Fruit fly (Drosophila melanogaster) whole organism, prepupa: ENCODE results near the gene CG5984.

Experiments used
- CG11294 ChIP-seq: fragments of 200-800 bp; sonication (Bioruptor generic); IDR thresholded peaks from 2 replicates; pipeline ENCODE4 v1.3.6; 2022; ENCODE audit warnings: missing biosample characterization, missing genetic modification characterization
- CG11762 ChIP-seq: fragments of 200-800 bp; sonication (Bioruptor generic); optimal IDR thresholded peaks from 3 replicates; lab custom pipeline; 2016; ENCODE audit warnings: missing biosample characterization, missing genetic modification characterization; ENCODE audit not compliant: insufficient read depth
- CG11902 ChIP-seq: fragments of 200-800 bp; sonication (Bioruptor generic); optimal IDR thresholded peaks from 3 replicates; lab custom pipeline; 2016; ENCODE audit warnings: missing biosample characterization, missing genetic modification characterization
- CG15336 ChIP-seq: fragments of 200-800 bp; sonication (Bioruptor generic); IDR thresholded peaks from 2 replicates; pipeline ENCODE4 v1.3.6; 2022; ENCODE audit warnings: missing biosample characterization, missing genetic modification characterization
- CG1621 ChIP-seq: fragments of 200-800 bp; sonication (Bioruptor generic); optimal IDR thresholded peaks from 3 replicates; lab custom pipeline; 2018; ENCODE audit warnings: missing biosample characterization, mild to moderate bottlenecking, missing genetic modification characterization
- CG16779 ChIP-seq: fragments of 200-800 bp; sonication (Bioruptor generic); optimal IDR thresholded peaks from 3 replicates; lab custom pipeline; 2017; ENCODE audit warnings: missing biosample characterization, mild to moderate bottlenecking, missing genetic modification characterization
- CG31627 ChIP-seq: fragments of 200-800 bp; sonication (Bioruptor generic); optimal IDR thresholded peaks from 3 replicates; lab custom pipeline; 2016; ENCODE audit warnings: missing biosample characterization, missing genetic modification characterization
- CG34406 ChIP-seq: fragments of 200-800 bp; sonication (Bioruptor generic); optimal IDR thresholded peaks from 3 replicates; lab custom pipeline; 2016; ENCODE audit warnings: missing biosample characterization, missing genetic modification characterization
- CG3919 ChIP-seq: fragments of 200-800 bp; sonication (Bioruptor generic); optimal IDR thresholded peaks from 3 replicates; lab custom pipeline; 2016; ENCODE audit warnings: missing biosample characterization, missing genetic modification characterization
- CG4318 ChIP-seq: fragments of 200-800 bp; sonication (Bioruptor generic); optimal IDR thresholded peaks from 3 replicates; lab custom pipeline; 2017; ENCODE audit warnings: missing biosample characterization, mild to moderate bottlenecking, missing genetic modification characterization
- CG6163 ChIP-seq: fragments of 200-800 bp; sonication (Bioruptor generic); IDR thresholded peaks from 3 replicates; pipeline ENCODE4 v1.3.6; 2022; ENCODE audit warnings: missing biosample characterization, missing genetic modification characterization
- CG6276 ChIP-seq: fragments of 200-800 bp; sonication (Bioruptor generic); optimal IDR thresholded peaks from 2 replicates; lab custom pipeline; 2017; ENCODE audit warnings: missing biosample characterization, mild to moderate bottlenecking, missing genetic modification characterization
- CG6792 ChIP-seq: fragments of 200-800 bp; sonication (Bioruptor generic); optimal IDR thresholded peaks from 3 replicates; lab custom pipeline; 2016; ENCODE audit warnings: missing biosample characterization, missing genetic modification characterization
- CG6808 ChIP-seq: fragments of 200-800 bp; sonication (Bioruptor generic); optimal IDR thresholded peaks from 3 replicates; lab custom pipeline; 2017; ENCODE audit warnings: missing biosample characterization, missing genetic modification characterization, mild to moderate bottlenecking, moderate library complexity, missing genetic modification reagents
- CG7368 ChIP-seq: fragments of 200-800 bp; sonication (Bioruptor generic); optimal IDR thresholded peaks from 3 replicates; lab custom pipeline; 2016; ENCODE audit warnings: missing biosample characterization, missing genetic modification characterization
- CG8119 ChIP-seq: fragments of 200-800 bp; sonication (Bioruptor generic); IDR thresholded peaks from 3 replicates; pipeline ENCODE4 v1.3.6; 2022; ENCODE audit warnings: missing biosample characterization, missing genetic modification characterization
- CG8319 ChIP-seq: fragments of 200-800 bp; sonication (Bioruptor generic); optimal IDR thresholded peaks from 3 replicates; lab custom pipeline; 2016; ENCODE audit warnings: missing biosample characterization, missing genetic modification characterization
- CG9139 ChIP-seq: fragments of 200-800 bp; sonication (Bioruptor generic); optimal IDR thresholded peaks from 3 replicates; lab custom pipeline; 2017; ENCODE audit warnings: missing biosample characterization, mild to moderate bottlenecking, missing genetic modification characterization
- Eip75B ChIP-seq: fragments of 200-800 bp; sonication (Bioruptor generic); optimal IDR thresholded peaks from 3 replicates; lab custom pipeline; 2016; ENCODE audit warnings: missing biosample characterization, missing genetic modification characterization
- Eip78C ChIP-seq: fragments of 200-800 bp; sonication (Bioruptor generic); peaks from one replicate; lab custom pipeline; 2016; ENCODE audit warnings: missing biosample characterization, missing genetic modification characterization
- Eip93F ChIP-seq: fragments of 200-800 bp; sonication (Bioruptor generic); optimal IDR thresholded peaks from 2 replicates; lab custom pipeline; 2016; ENCODE audit warnings: missing biosample characterization, mild to moderate bottlenecking, missing genetic modification characterization
- Ets96B ChIP-seq: fragments of 200-800 bp; optimal IDR thresholded peaks from 2 replicates; lab custom pipeline; 2019; ENCODE audit warnings: missing biosample characterization, mild to moderate bottlenecking, missing genetic modification characterization, moderate library complexity
- Hr38 ChIP-seq: sonication (Bioruptor generic); optimal IDR thresholded peaks from 2 replicates; lab custom pipeline; 2016; ENCODE audit warnings: missing biosample characterization, missing genetic modification characterization
- Hr39 ChIP-seq: fragments of 200-800 bp; sonication (Bioruptor generic); optimal IDR thresholded peaks from 2 replicates; lab custom pipeline; 2016; ENCODE audit warnings: missing biosample characterization, missing genetic modification characterization
- Hr4 ChIP-seq: fragments of 200-800 bp; sonication (Bioruptor generic); optimal IDR thresholded peaks from 3 replicates; lab custom pipeline; 2016; ENCODE audit warnings: missing biosample characterization, missing genetic modification characterization
- OdsH ChIP-seq: fragments of 200-800 bp; sonication (Bioruptor generic); optimal IDR thresholded peaks from 3 replicates; lab custom pipeline; 2016; ENCODE audit warnings: missing biosample characterization, missing genetic modification characterization
- Smox ChIP-seq: fragments of 200-800 bp; sonication (Bioruptor generic); optimal IDR thresholded peaks from 3 replicates; lab custom pipeline; 2016; ENCODE audit warnings: missing biosample characterization, missing genetic modification characterization
- Sox102F ChIP-seq: fragments of 200-800 bp; sonication (Bioruptor generic); optimal IDR thresholded peaks from 2 replicates; lab custom pipeline; 2016; ENCODE audit warnings: missing biosample characterization, mild to moderate bottlenecking, missing genetic modification characterization
- Sox14 ChIP-seq: fragments of 200-800 bp; sonication (Bioruptor generic); optimal IDR thresholded peaks from 3 replicates; lab custom pipeline; 2016; ENCODE audit warnings: missing biosample characterization, missing genetic modification characterization
- Sox15 ChIP-seq: fragments of 200-800 bp; sonication (Bioruptor generic); optimal IDR thresholded peaks from 3 replicates; lab custom pipeline; 2016; ENCODE audit warnings: missing biosample characterization, missing genetic modification characterization
- achi ChIP-seq: fragments of 200-800 bp; sonication (Bioruptor generic); optimal IDR thresholded peaks from 3 replicates; lab custom pipeline; 2016; ENCODE audit warnings: missing biosample characterization, missing genetic modification characterization
- acj6 ChIP-seq: fragments of 200-800 bp; sonication (Bioruptor generic); optimal IDR thresholded peaks from 3 replicates; lab custom pipeline; 2016; ENCODE audit warnings: missing biosample characterization, missing genetic modification characterization
- dac ChIP-seq: fragments of 200-800 bp; sonication (Bioruptor generic); optimal IDR thresholded peaks from 2 replicates; lab custom pipeline; 2017; ENCODE audit warnings: missing biosample characterization, mild to moderate bottlenecking, missing genetic modification characterization
- eg ChIP-seq: fragments of 200-800 bp; sonication (Bioruptor generic); IDR thresholded peaks from 3 replicates; pipeline ENCODE4 v1.3.6; 2022; ENCODE audit warnings: missing biosample characterization, missing genetic modification characterization
- esn ChIP-seq: fragments of 200-800 bp; sonication (Bioruptor generic); optimal IDR thresholded peaks from 2 replicates; lab custom pipeline; 2016; ENCODE audit warnings: missing biosample characterization, mild to moderate bottlenecking, missing genetic modification characterization, moderate library complexity
- fd59A ChIP-seq: fragments of 200-800 bp; sonication (Bioruptor generic); optimal IDR thresholded peaks from 2 replicates; lab custom pipeline; 2017; ENCODE audit warnings: missing biosample characterization, mild to moderate bottlenecking, missing genetic modification characterization, missing genetic modification reagents
- fd85E ChIP-seq: fragments of 200-800 bp; sonication (Bioruptor generic); optimal IDR thresholded peaks from 3 replicates; lab custom pipeline; 2016; ENCODE audit warnings: missing biosample characterization, missing genetic modification characterization
- fkh ChIP-seq: fragments of 200-800 bp; sonication (Bioruptor generic); optimal IDR thresholded peaks from 3 replicates; lab custom pipeline; 2017; ENCODE audit warnings: missing biosample characterization, mild to moderate bottlenecking, missing genetic modification characterization, moderate library complexity
- lz ChIP-seq: fragments of 200-800 bp; sonication (Bioruptor generic); optimal IDR thresholded peaks from 3 replicates; lab custom pipeline; 2016; ENCODE audit warnings: missing biosample characterization, missing genetic modification characterization
- salr ChIP-seq, 2 experiments: fragments of 200-800 bp; sonication (Bioruptor generic); optimal IDR thresholded peaks; 3 replicates each; lab custom pipeline; 2016 to 2018; ENCODE audit warnings: missing biosample characterization in 2 of 2, missing genetic modification characterization in 2 of 2, mild to moderate bottlenecking in 1 of 2
- spab ChIP-seq: fragments of 200-800 bp; sonication (Bioruptor generic); optimal IDR thresholded peaks from 2 replicates; lab custom pipeline; 2017; ENCODE audit warnings: missing biosample characterization, mild to moderate bottlenecking, missing genetic modification characterization, missing genetic modification reagents
- topi ChIP-seq: fragments of 200-800 bp; sonication (Bioruptor generic); optimal IDR thresholded peaks from 3 replicates; lab custom pipeline; 2016; ENCODE audit warnings: missing biosample characterization, missing genetic modification characterization
- vri ChIP-seq: fragments of 200-800 bp; sonication (Bioruptor generic); optimal IDR thresholded peaks from 3 replicates; lab custom pipeline; 2016; ENCODE audit warnings: missing biosample characterization, mild to moderate bottlenecking, missing genetic modification characterization

Gene CG5984

dm6 chr3R:27288202-27289135 is 40.7 kb upstream of the CG5984 start, which contains the start of the genes bigmax and Hmu (continued):
- TF ChIP-seq CG7368 (peak; percentile 69), CG15336 (peak; percentile 40; the same call in 1 of the 2 replicates), Eip75B (GFP tag; lab: Kevin White, UChicago) (peak; percentile 81), dac (peak; percentile 49), CG9139 (GFP tag; lab: Kevin White, UChicago) (no peak), CG3919 (GFP tag; lab: Kevin White, UChicago) (peak; percentile 80), CG11762 (GFP tag; lab: Kevin White, UChicago) (peak; percentile 61), CG11294 (GFP tag; lab: Robert Waterston, UW) (peak; percentile 41; the same call in 1 of the 2 replicates), fd59A (GFP tag; lab: Kevin White, UChicago) (peak; percentile 19), Ets96B (peak; percentile 58)

- no peak for TF ChIP-seq spab (GFP tag; lab: Kevin White, UChicago)
- peak; percentile 2 for TF ChIP-seq CG1621 (tag; lab: Kevin White, UChicago)
- TF ChIP-seq CG6808 (GFP tag; lab: Kevin White, UChicago): peak; percentile 71
- peak; percentile 9 for TF ChIP-seq Eip93F
- TF ChIP-seq Ets96B: no peak
- TF ChIP-seq Hr4 (GFP tag; lab: Kevin White, UChicago): no peak
- TF ChIP-seq, all 60 proteins: peak for 3
These were observed 35.9 kb upstream of the CG5984 start, which contains the start of gene CG3368 for dm6 chr3R:27283645-27284044. Gene CG3368 (plus strand): TSS chr3R:27283780.

- TF ChIP-seq CG6163: 0 out of 3 replicates have a peak, but pooled peaks have one; percentile 50
- peak; percentile 44 for TF ChIP-seq CG11762 (GFP tag; lab: Kevin White, UChicago)
- TF ChIP-seq fd59A (GFP tag; lab: Kevin White, UChicago): peak; percentile 26
- TF ChIP-seq Hr4 (GFP tag; lab: Kevin White, UChicago): peak; percentile 72
- TF ChIP-seq achi (GFP tag; lab: Kevin White, UChicago): peak; percentile 50
- TF ChIP-seq CG16779 (tag; lab: Kevin White, UChicago): no peak
- TF ChIP-seq CG6792: peak; percentile 50
- TF ChIP-seq CG6808 (GFP tag; lab: Kevin White, UChicago): peak; percentile 39
- peak; percentile 26; the same call in 1 of the 2 replicates for TF ChIP-seq CG11294 (GFP tag; lab: Robert Waterston, UW)
- TF ChIP-seq fd85E (GFP tag; lab: Kevin White, UChicago): no peak
- peak; percentile 67 for TF ChIP-seq CG31627 (GFP tag; lab: Kevin White, UChicago)
- peak; percentile 65 for TF ChIP-seq Hr39
- TF ChIP-seq Smox (GFP tag; lab: Kevin White, UChicago): peak; percentile 54
- peak; percentile 53 for TF ChIP-seq acj6
- peak; percentile 55 for TF ChIP-seq Eip75B (GFP tag; lab: Kevin White, UChicago)
- peak; percentile 14 for TF ChIP-seq CG34406 (GFP tag; lab: Kevin White, UChicago)
- peak; percentile 15 to 71 for TF ChIP-seq salr (GFP tag; optimal IDR thresholded peaks at IDR 0.05; lab: Kevin White, UChicago)
- peak; percentile 62 for TF ChIP-seq CG6276
- TF ChIP-seq esn (GFP tag; lab: Kevin White, UChicago): peak; percentile 66
- TF ChIP-seq Sox15: peak; percentile 48
- peak; percentile 40 for TF ChIP-seq CG3919 (GFP tag; lab: Kevin White, UChicago)
- TF ChIP-seq lz (GFP tag; lab: Kevin White, UChicago): peak; percentile 52
- no peak for TF ChIP-seq CG8319
- peak; percentile 92 for TF ChIP-seq Eip78C (GFP tag; lab: Kevin White, UChicago)
- TF ChIP-seq fkh (GFP tag; lab: Kevin White, UChicago): no peak
- TF ChIP-seq CG8119 (GFP tag; lab: Robert Waterston, UW): peak; percentile 61; the same call in 2 of the 3 replicates
- TF ChIP-seq OdsH: peak; percentile 72
- no peak for TF ChIP-seq CG1621 (tag; lab: Kevin White, UChicago)
- peak; percentile 66; the same call in 2 of the 3 replicates for TF ChIP-seq eg
- TF ChIP-seq CG4318 (GFP tag; lab: Kevin White, UChicago): peak; percentile 52
- peak; percentile 31 for TF ChIP-seq vri
- peak; percentile 15 for TF ChIP-seq CG7368
- TF ChIP-seq Eip93F: no peak
- TF ChIP-seq Sox14 (GFP tag; lab: Kevin White, UChicago): peak; percentile 59
- TF ChIP-seq Hr38 (GFP tag; lab: Kevin White, UChicago): no peak
- peak; percentile 53 for TF ChIP-seq Sox102F (GFP tag; lab: Kevin White, UChicago)
- TF ChIP-seq CG11902: peak; percentile 29
- TF ChIP-seq CG9139 (GFP tag; lab: Kevin White, UChicago): peak; percentile 32
- peak; percentile 61 for TF ChIP-seq topi (GFP tag; lab: Kevin White, UChicago)
These were observed 34.5 kb upstream of the CG5984 start, which contains the start of gene mrt for dm6 chr3R:27282286-27282685. Gene mrt (minus strand): TSS chr3R:27282661.
